Fruit fly (Drosophila melanogaster): Measurements from ENCODE around the gene CG6793.

CG6793 gene

DNA sequence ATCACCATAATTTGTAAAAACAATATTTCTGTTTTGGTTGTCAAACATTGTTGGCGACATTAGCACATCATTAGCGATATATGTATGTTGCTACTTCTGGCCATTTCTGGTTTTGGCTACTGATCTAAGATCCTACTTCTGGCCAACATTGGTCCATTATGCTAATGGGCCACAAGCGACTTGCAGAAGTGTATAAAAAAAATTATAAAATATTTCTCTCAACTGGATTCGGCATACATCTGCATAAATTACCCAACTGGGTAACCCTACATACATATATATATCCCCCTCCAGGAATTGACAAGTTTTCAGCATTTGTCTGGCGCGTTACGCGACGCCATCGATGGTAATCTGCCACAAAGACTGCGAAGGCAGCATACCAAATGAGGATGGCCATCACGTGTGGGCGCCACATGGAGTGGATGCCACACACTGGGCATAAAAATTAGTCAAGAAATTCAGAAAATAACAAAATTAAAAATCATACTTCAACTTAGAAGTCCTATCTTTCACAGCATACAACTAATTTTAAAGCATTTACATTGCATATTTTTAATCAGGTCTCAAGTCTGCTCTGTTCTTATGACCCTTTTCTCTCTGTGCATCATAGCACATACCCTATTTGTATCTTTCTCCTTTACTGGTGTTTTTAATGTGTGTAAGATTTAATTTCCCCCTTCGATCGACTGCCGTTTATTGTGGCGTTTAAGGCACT lies 4.6 kb upstream of the CG6793 start (continued):
- TF ChIP-seq Hand (GFP tag; optimal IDR thresholded peaks at IDR 0.05) (no peak), gcm (GFP tag; optimal IDR thresholded peaks at IDR 0.05) (no peak), CG13624 (GFP tag; optimal IDR thresholded peaks at IDR 0.05) (no peak), HLHmδ (GFP tag; optimal IDR thresholded peaks at IDR 0.05) (no peak), CG17385 (GFP tag; optimal IDR thresholded peaks at IDR 0.05) (no peak), pfk (GFP tag; optimal IDR thresholded peaks at IDR 0.05) (no peak), eyg (GFP tag; optimal IDR thresholded peaks at IDR 0.05) (no peak), mld (GFP tag; IDR thresholded peaks at IDR 0.05; ENCODE audit: partially characterized antibody) (no peak), CG12769 (tag; optimal IDR thresholded peaks at IDR 0.05) (peak; percentile 21), CG42726 (GFP tag; IDR thresholded peaks at IDR 0.05; ENCODE audit: partially characterized antibody) (no peak), CG4360 (GFP tag; IDR thresholded peaks at IDR 0.05) (0 out of 2 replicates have a peak, but pooled peaks have one; percentile 7), unc-4 (GFP tag; IDR thresholded peaks at IDR 0.05; ENCODE audit: partially characterized antibody) (no peak), CG9727 (GFP tag; optimal IDR thresholded peaks at IDR 0.05) (peak; percentile 73), gcm2 (GFP tag; optimal IDR thresholded peaks at IDR 0.05) (no peak), tll (GFP tag; optimal IDR thresholded peaks at IDR 0.05) (no peak), CG16815 (GFP tag; optimal IDR thresholded peaks at IDR 0.05) (no peak), CG5953 (GFP tag; IDR thresholded peaks at IDR 0.05) (no peak), HLH54F (GFP tag; optimal IDR thresholded peaks at IDR 0.05) (no peak), CG5180 (GFP tag; optimal IDR thresholded peaks at IDR 0.05) (no peak), CG6689 (GFP tag; IDR thresholded peaks at IDR 0.05) (peak; percentile 61), kni (GFP tag; optimal IDR thresholded peaks at IDR 0.05) (no peak), CG6683 (GFP tag; optimal IDR thresholded peaks at IDR 0.05) (no peak), CG33557 (GFP tag; optimal IDR thresholded peaks at IDR 0.05) (peak; percentile 27), fru (optimal IDR thresholded peaks at IDR 0.05) (no peak), Fer1 (GFP tag; optimal IDR thresholded peaks at IDR 0.05) (no peak), cas (GFP tag; IDR thresholded peaks at IDR 0.05) (no peak), CG12104 (GFP tag; optimal IDR thresholded peaks at IDR 0.05) (no peak), esg (GFP tag; conservative IDR thresholded peaks at IDR 0.05) (no peak; the same call in 1 of the 2 replicates), pb (GFP tag; optimal IDR thresholded peaks at IDR 0.05) (peak; percentile 0), CG10462 (GFP tag; optimal IDR thresholded peaks at IDR 0.05) (no peak), jigr1 (GFP tag; IDR thresholded peaks at IDR 0.05) (no peak), Med (GFP tag) (peak; percentile 75), org-1 (GFP tag; optimal IDR thresholded peaks at IDR 0.05) (no peak), wdn (GFP tag; IDR thresholded peaks at IDR 0.05) (no peak), C15 (GFP tag; IDR thresholded peaks at IDR 0.05) (no peak), Dad (GFP tag; optimal IDR thresholded peaks at IDR 0.05) (no peak), NK7.1 (GFP tag; optimal IDR thresholded peaks at IDR 0.05) (no peak), CG15514 (GFP tag; optimal IDR thresholded peaks at IDR 0.05) (no peak), CoRest (tag; optimal IDR thresholded peaks at IDR 0.05) (peak; percentile 27), CG11695 (GFP tag; IDR thresholded peaks at IDR 0.05) (peak; percentile 66), Hr39 (optimal IDR thresholded peaks at IDR 0.05) (no peak), Six4 (GFP tag; optimal IDR thresholded peaks at IDR 0.05) (peak; percentile 62), CG7745 (tag; optimal IDR thresholded peaks at IDR 0.05) (no peak), CG4282 (GFP tag; optimal IDR thresholded peaks at IDR 0.05) (no peak), chif (GFP tag; optimal IDR thresholded peaks at IDR 0.05) (peak; percentile 18 to 46), Dip2 (GFP tag; IDR thresholded peaks at IDR 0.05) (no peak), so (GFP tag; IDR thresholded peaks at IDR 0.05) (peak; percentile 42; the same call in 2 of the 3 replicates), pum (GFP tag; optimal IDR thresholded peaks at IDR 0.05) (no peak), CG3281 (GFP tag; optimal IDR thresholded peaks at IDR 0.05) (peak; percentile 66), CG13296 (GFP tag; optimal IDR thresholded peaks at IDR 0.05) (no peak)
